Worm (Caenorhabditis elegans) whole organism, young adult: ENCODE measurements around the gene twk-31.

Experiments
- B0035.1 ChIP-seq: sonication (generic microtip); optimal IDR thresholded peaks from 2 replicates; lab custom pipeline; 2016; ENCODE audit warnings: missing genetic modification characterization, mild to moderate bottlenecking, missing compliant biosample characterization, missing genotype, missing genetic modification reagents
- F10E7.11 ChIP-seq: sonication (generic microtip); optimal IDR thresholded peaks from 2 replicates; lab custom pipeline; 2017; ENCODE audit warnings: mild to moderate bottlenecking, missing genetic modification characterization, moderate library complexity, missing compliant biosample characterization
- F23B12.7 ChIP-seq: sonication (generic microtip); optimal IDR thresholded peaks from 2 replicates; lab custom pipeline; 2017; ENCODE audit warnings: missing genetic modification characterization, mild to moderate bottlenecking, missing compliant biosample characterization, antibody characterized with exemption, moderate library complexity; ENCODE audit not compliant: insufficient read depth
- F49E8.2 ChIP-seq: sonication (generic microtip); optimal IDR thresholded peaks from 3 replicates; lab custom pipeline; 2017; ENCODE audit warnings: missing genetic modification characterization, mild to moderate bottlenecking, missing compliant biosample characterization, antibody characterized with exemption, moderate library complexity; ENCODE audit not compliant: insufficient read depth
- F52B5.7 ChIP-seq: sonication (generic microtip); optimal IDR thresholded peaks from 2 replicates; lab custom pipeline; 2016; ENCODE audit warnings: mild to moderate bottlenecking, missing genetic modification characterization, missing compliant biosample characterization
- K12H6.12 ChIP-seq: fragments of 200-800 bp; sonication (Bioruptor generic); optimal IDR thresholded peaks from 2 replicates; lab custom pipeline; 2018; ENCODE audit warnings: mild to moderate bottlenecking, missing genetic modification characterization, missing compliant biosample characterization
- Y79H2A.3 ChIP-seq: fragments of 200-800 bp; sonication (Bioruptor generic); conservative IDR thresholded peaks from 2 replicates; pipeline ENCODE4 v1.3.6; 2022; ENCODE audit warnings: missing genetic modification reagents, missing genetic modification characterization, missing compliant biosample characterization
- ZK185.1 ChIP-seq: sonication (generic microtip); optimal IDR thresholded peaks from 2 replicates; lab custom pipeline; 2016; ENCODE audit warnings: mild to moderate bottlenecking, missing genetic modification characterization, missing compliant biosample characterization; ENCODE audit not compliant: poor library complexity, severe bottlenecking
- ama-1 ChIP-seq, 3 experiments: fragments of 150-350 bp in 1 of 3; sonication (generic microtip) in 2 of 3; optimal IDR thresholded peaks; 2 replicates each; lab custom pipeline; 2014 to 2018; ENCODE audit warnings: missing biosample characterization in 2 of 3, missing genetic modification characterization in 2 of 3, missing genetic modification reagents in 2 of 3
- aptf-2 ChIP-seq: fragments of 200-800 bp; sonication (Bioruptor generic); conservative IDR thresholded peaks from 2 replicates; pipeline ENCODE4 v1.3.6; 2022; ENCODE audit warnings: missing genetic modification reagents, missing genetic modification characterization, missing compliant biosample characterization
- attf-3 ChIP-seq: fragments of 200-800 bp; sonication (Bioruptor generic); conservative IDR thresholded peaks from 2 replicates; pipeline ENCODE4 v1.3.6; 2022; ENCODE audit warnings: missing genetic modification reagents, missing genetic modification characterization, missing compliant biosample characterization
- attf-6 ChIP-seq: fragments of 200-800 bp; sonication (Bioruptor generic); IDR thresholded peaks from 2 replicates; pipeline ENCODE4 v1.3.6; 2022; ENCODE audit warnings: missing genetic modification reagents, missing genetic modification characterization, missing compliant biosample characterization
- ccch-3 ChIP-seq: fragments of 200-800 bp; sonication (Bioruptor generic); optimal IDR thresholded peaks from 2 replicates; lab custom pipeline; 2018; ENCODE audit warnings: mild to moderate bottlenecking, missing genetic modification characterization, missing compliant biosample characterization
- cebp-1 ChIP-seq, 2 experiments: fragments of 200-800 bp in 1 of 2; sonication (Bioruptor generic) in 1 of 2; sonication (generic microtip) in 1 of 2; IDR thresholded peaks in 1 of 2; optimal IDR thresholded peaks in 1 of 2; 2 replicates each; pipeline versions ENCODE4 v1.3.6 to Lab custom; 2017 to 2022; ENCODE audit warnings: missing compliant biosample characterization in 2 of 2, missing genetic modification characterization in 2 of 2, mild to moderate bottlenecking in 1 of 2, missing genetic modification reagents in 1 of 2, moderate library complexity in 1 of 2
- cebp-2 ChIP-seq: fragments of 200-800 bp; sonication (Bioruptor generic); IDR thresholded peaks from 2 replicates; pipeline ENCODE4 v1.3.6; 2022; ENCODE audit warnings: missing genetic modification characterization, missing compliant biosample characterization
- ceh-27 ChIP-seq: fragments of 200-800 bp; sonication (Bioruptor generic); optimal IDR thresholded peaks from 2 replicates; lab custom pipeline; 2018; ENCODE audit warnings: mild to moderate bottlenecking, missing genetic modification characterization, moderate library complexity, missing compliant biosample characterization
- ceh-79 ChIP-seq: sonication (generic microtip); optimal IDR thresholded peaks from 2 replicates; lab custom pipeline; 2017; ENCODE audit warnings: mild to moderate bottlenecking, missing genetic modification characterization, missing compliant biosample characterization
- chd-7 ChIP-seq: sonication (generic microtip); optimal IDR thresholded peaks from 2 replicates; lab custom pipeline; 2016; ENCODE audit warnings: mild to moderate bottlenecking, missing genetic modification characterization, moderate library complexity, missing compliant biosample characterization
- dpff-1 ChIP-seq: sonication (generic microtip); optimal IDR thresholded peaks from 2 replicates; lab custom pipeline; 2017; ENCODE audit warnings: mild to moderate bottlenecking, missing genetic modification characterization, missing compliant biosample characterization
- dpl-1 ChIP-seq: fragments of 150-350 bp; optimal IDR thresholded peaks from 2 replicates; lab custom pipeline; 2014; ENCODE audit warnings: missing biosample characterization, missing genetic modification reagents, missing genetic modification characterization
- hlh-26 ChIP-seq: fragments of 200-800 bp; sonication (Bioruptor generic); conservative IDR thresholded peaks from 2 replicates; pipeline ENCODE4 v1.3.6; 2022; ENCODE audit warnings: missing genetic modification reagents, missing genetic modification characterization, missing compliant biosample characterization
- hrde-1 ChIP-seq: sonication (generic microtip); optimal IDR thresholded peaks from 2 replicates; lab custom pipeline; 2016; ENCODE audit warnings: missing genetic modification characterization, mild to moderate bottlenecking, missing compliant biosample characterization, moderate library complexity, missing genotype, missing genetic modification reagents, borderline replicate concordance
- lin-26 ChIP-seq: fragments of 200-800 bp; sonication (Bioruptor generic); IDR thresholded peaks from 2 replicates; pipeline ENCODE4 v1.3.6; 2022; ENCODE audit warnings: missing genetic modification reagents, missing genetic modification characterization, missing compliant biosample characterization
- lin-35 ChIP-seq, 3 experiments: fragments of 150-350 bp in 2 of 3; sonication (generic microtip) in 1 of 3; optimal IDR thresholded peaks; 2 replicates each; lab custom pipeline; 2014 to 2018; ENCODE audit warnings: missing biosample characterization in 3 of 3, missing genetic modification characterization in 3 of 3, missing genetic modification reagents in 3 of 3
- lin-40 ChIP-seq: sonication (generic microtip); optimal IDR thresholded peaks from 2 replicates; lab custom pipeline; 2016; ENCODE audit warnings: missing genetic modification characterization, mild to moderate bottlenecking, missing compliant biosample characterization, missing genotype, missing genetic modification reagents
- lin-54 ChIP-seq: fragments of 200-800 bp; sonication (Bioruptor generic); optimal IDR thresholded peaks from 2 replicates; lab custom pipeline; 2018; ENCODE audit warnings: mild to moderate bottlenecking, missing genetic modification characterization, missing compliant biosample characterization
- lsy-27 ChIP-seq: sonication (generic microtip); optimal IDR thresholded peaks from 2 replicates; lab custom pipeline; 2017; ENCODE audit warnings: missing genetic modification characterization, mild to moderate bottlenecking, missing compliant biosample characterization, antibody characterized with exemption, missing genotype, borderline replicate concordance; ENCODE audit not compliant: insufficient read depth
- madf-6 ChIP-seq: fragments of 200-800 bp; sonication (Bioruptor generic); IDR thresholded peaks from 2 replicates; pipeline ENCODE4 v1.3.6; 2022; ENCODE audit warnings: missing genetic modification reagents, missing genetic modification characterization, missing compliant biosample characterization
- mel-28 ChIP-seq: sonication (generic microtip); optimal IDR thresholded peaks from 2 replicates; lab custom pipeline; 2016; ENCODE audit warnings: borderline replicate concordance, mild to moderate bottlenecking, missing genetic modification characterization, missing compliant biosample characterization
- nfya-2 ChIP-seq: fragments of 200-800 bp; sonication (Bioruptor generic); IDR thresholded peaks from 2 replicates; pipeline ENCODE4 v1.3.6; 2022; ENCODE audit warnings: missing genetic modification reagents, missing genetic modification characterization, missing compliant biosample characterization
- nhr-27 ChIP-seq: fragments of 200-800 bp; sonication (Bioruptor generic); optimal IDR thresholded peaks from 2 replicates; lab custom pipeline; 2018; ENCODE audit warnings: mild to moderate bottlenecking, missing genetic modification characterization, moderate library complexity, missing compliant biosample characterization
- pbrm-1 ChIP-seq: fragments of 200-800 bp; sonication (Bioruptor generic); IDR thresholded peaks from 2 replicates; pipeline ENCODE4 v1.3.6; 2022; ENCODE audit warnings: missing genetic modification reagents, missing genetic modification characterization, missing compliant biosample characterization
- rec-8 ChIP-seq, 2 experiments: sonication (generic microtip); optimal IDR thresholded peaks; 2 replicates each; lab custom pipeline; 2016; ENCODE audit warnings: mild to moderate bottlenecking in 2 of 2, missing genetic modification characterization in 2 of 2, missing genetic modification reagents in 2 of 2, missing genotype in 2 of 2, missing biosample characterization in 1 of 2, missing compliant biosample characterization in 1 of 2, moderate library complexity in 1 of 2
- repo-1 ChIP-seq: sonication (generic microtip); optimal IDR thresholded peaks from 2 replicates; lab custom pipeline; 2017; ENCODE audit warnings: mild to moderate bottlenecking, missing genetic modification characterization, missing compliant biosample characterization
- rpc-1 ChIP-seq, 2 experiments: fragments of 150-350 bp in 1 of 2; sonication (generic microtip) in 1 of 2; optimal IDR thresholded peaks; 2 replicates each; lab custom pipeline; 2014 to 2018; ENCODE audit warnings: missing biosample characterization in 1 of 2, missing genetic modification characterization in 1 of 2, missing genetic modification reagents in 1 of 2, missing genotype in 1 of 2
- sdz-38 ChIP-seq: sonication (generic microtip); optimal IDR thresholded peaks from 2 replicates; lab custom pipeline; 2016; ENCODE audit warnings: missing genotype, missing genetic modification characterization, missing compliant biosample characterization
- snpc-1.1 ChIP-seq: sonication (generic microtip); optimal IDR thresholded peaks from 2 replicates; lab custom pipeline; 2017; ENCODE audit warnings: missing genetic modification characterization, mild to moderate bottlenecking, missing compliant biosample characterization, antibody characterized with exemption, moderate library complexity, missing genotype, missing genetic modification reagents; ENCODE audit not compliant: insufficient read depth
- snpc-1.3 ChIP-seq: sonication (generic microtip); optimal IDR thresholded peaks from 2 replicates; lab custom pipeline; 2017; ENCODE audit warnings: missing genetic modification characterization, mild to moderate bottlenecking, missing compliant biosample characterization, antibody characterized with exemption, moderate library complexity, missing genotype, missing genetic modification reagents; ENCODE audit not compliant: insufficient read depth
- snpc-3.4 ChIP-seq: sonication (generic microtip); optimal IDR thresholded peaks from 2 replicates; lab custom pipeline; 2017; ENCODE audit warnings: missing genetic modification characterization, mild to moderate bottlenecking, missing compliant biosample characterization, antibody characterized with exemption, moderate library complexity, missing genotype, missing genetic modification reagents
- sptf-2 ChIP-seq: fragments of 200-800 bp; sonication (Bioruptor generic); optimal IDR thresholded peaks from 2 replicates; lab custom pipeline; 2018; ENCODE audit warnings: mild to moderate bottlenecking, missing genetic modification characterization, missing compliant biosample characterization
- unc-62 ChIP-seq: fragments of 150-350 bp; optimal IDR thresholded peaks from 2 replicates; lab custom pipeline; 2014; ENCODE audit warnings: missing biosample characterization, missing genetic modification reagents, missing genetic modification characterization
- xnd-1 ChIP-seq: sonication (generic microtip); optimal IDR thresholded peaks from 2 replicates; lab custom pipeline; 2016; ENCODE audit warnings: missing genotype, missing genetic modification reagents, missing genetic modification characterization, missing compliant biosample characterization
- zim-3 ChIP-seq: sonication (generic microtip); optimal IDR thresholded peaks from 2 replicates; lab custom pipeline; 2017; ENCODE audit warnings: mild to moderate bottlenecking, missing genetic modification characterization, moderate library complexity, missing compliant biosample characterization
- ztf-26 ChIP-seq: sonication (generic microtip); optimal IDR thresholded peaks from 2 replicates; lab custom pipeline; 2017; ENCODE audit warnings: missing genetic modification characterization, missing compliant biosample characterization
- ztf-3 ChIP-seq: fragments of 200-800 bp; sonication (Bioruptor generic); optimal IDR thresholded peaks from 2 replicates; lab custom pipeline; 2018; ENCODE audit warnings: mild to moderate bottlenecking, missing genetic modification characterization, missing compliant biosample characterization

twk-31 gene

ce11 chrIII:11463726-11464125, 53.2 kb downstream of the twk-31 start (continued):
- TF ChIP-seq nhr-27 (tag; lab: Kevin White, UChicago) = no peak
- TF ChIP-seq dpff-1 (tag; lab: Kevin White, UChicago) = no peak
- peak; percentile 46 for TF ChIP-seq F52B5.7
- TF ChIP-seq snpc-3.4 (tag; lab: Kevin White, UChicago) = no peak
- TF ChIP-seq lin-35 (GFP tag; optimal IDR thresholded peaks at IDR 0.05; lab: Kevin White, UChicago) = no peak
- no peak for TF ChIP-seq attf-3
- TF ChIP-seq cebp-1 (GFP tag; IDR thresholded peaks at IDR 0.05; lab: Robert Waterston, UW) = no peak
- TF ChIP-seq cebp-1 (tag; optimal IDR thresholded peaks at IDR 0.05; lab: Kevin White, UChicago) = peak; percentile 54
- no peak for TF ChIP-seq sptf-2 (GFP tag; lab: Kevin White, UChicago)
- no peak for TF ChIP-seq attf-6
- TF ChIP-seq pbrm-1 (GFP tag; lab: Robert Waterston, UW) = peak; percentile 66
- no peak for TF ChIP-seq hlh-26 (GFP tag; lab: Robert Waterston, UW)
- TF ChIP-seq K12H6.12 = no peak
- TF ChIP-seq rpc-1 (optimal IDR thresholded peaks at IDR 0.05; lab: Kevin White, UChicago) = no peak
- no peak for TF ChIP-seq rpc-1 (tag; optimal IDR thresholded peaks at IDR 0.05; lab: Kevin White, UChicago)
- no peak for TF ChIP-seq sdz-38 (tag; lab: Kevin White, UChicago)
- peak; percentile 59 for TF ChIP-seq ceh-79 (tag; lab: Kevin White, UChicago)
- TF ChIP-seq lin-54 (GFP tag; lab: Kevin White, UChicago) = peak; percentile 18
- TF ChIP-seq F49E8.2 (tag; lab: Kevin White, UChicago) = no peak
- no peak for TF ChIP-seq F10E7.11
- TF ChIP-seq repo-1 (tag; lab: Kevin White, UChicago) = peak; percentile 35
- no peak for TF ChIP-seq ZK185.1 (tag; lab: Kevin White, UChicago)
- no peak for TF ChIP-seq zim-3
- no peak for TF ChIP-seq cebp-2 (GFP tag; lab: Robert Waterston, UW)
- no peak for TF ChIP-seq lsy-27
- TF ChIP-seq aptf-2 (GFP tag; lab: Robert Waterston, UW) = no peak
- no peak for TF ChIP-seq xnd-1 (tag; lab: Kevin White, UChicago)
- TF ChIP-seq chd-7 (tag; lab: Kevin White, UChicago) = peak; percentile 49
- TF ChIP-seq unc-62 (GFP tag; lab: Kevin White, UChicago) = no peak
- peak; percentile 59; the same call in 1 of the 2 replicates for TF ChIP-seq lin-26 (GFP tag; lab: Robert Waterston, UW)
- TF ChIP-seq nfya-2 = no peak
- TF ChIP-seq ama-1 (optimal IDR thresholded peaks at IDR 0.05; lab: Kevin White, UChicago) = no peak
- TF ChIP-seq ama-1 (GFP tag; optimal IDR thresholded peaks at IDR 0.05; lab: Kevin White, UChicago) = no peak
- TF ChIP-seq ccch-3 (GFP tag; lab: Kevin White, UChicago) = no peak
- peak; percentile 32 for TF ChIP-seq ceh-27
- TF ChIP-seq snpc-1.3 = no peak
- TF ChIP-seq madf-6 (GFP tag; lab: Robert Waterston, UW) = no peak
- peak; percentile 74 for TF ChIP-seq snpc-1.1 (tag; lab: Kevin White, UChicago)
- no peak for TF ChIP-seq F23B12.7 (tag; lab: Kevin White, UChicago)
- no peak for TF ChIP-seq ztf-3 (GFP tag; lab: Kevin White, UChicago)
- no peak for TF ChIP-seq hrde-1 (tag; lab: Kevin White, UChicago)
- TF ChIP-seq dpl-1 (GFP tag; lab: Kevin White, UChicago) = no peak
- TF ChIP-seq rec-8 (tag; optimal IDR thresholded peaks at IDR 0.05; lab: Kevin White, UChicago) = no peak
- TF ChIP-seq Y79H2A.3 = no peak
- peak; percentile 41 for TF ChIP-seq B0035.1 (tag; lab: Kevin White, UChicago)
- TF ChIP-seq mel-28 = peak; percentile 30
- TF ChIP-seq ztf-26 (tag; lab: Kevin White, UChicago) = peak; percentile 66
- peak; percentile 62 for TF ChIP-seq lin-40 (tag; lab: Kevin White, UChicago)
